Fruit fly (Drosophila melanogaster) ovary, adult (tissue): ENCODE results near the gene vsg.

ENCODE experiments used
- CG17801 ChIP-seq: fragments of 200-800 bp; optimal IDR thresholded peaks from 2 replicates; lab custom pipeline; 2019; ENCODE audit warnings: missing biosample characterization, mild to moderate bottlenecking, missing genetic modification characterization, moderate library complexity; ENCODE audit not compliant: partially characterized antibody

vsg gene

DNA sequence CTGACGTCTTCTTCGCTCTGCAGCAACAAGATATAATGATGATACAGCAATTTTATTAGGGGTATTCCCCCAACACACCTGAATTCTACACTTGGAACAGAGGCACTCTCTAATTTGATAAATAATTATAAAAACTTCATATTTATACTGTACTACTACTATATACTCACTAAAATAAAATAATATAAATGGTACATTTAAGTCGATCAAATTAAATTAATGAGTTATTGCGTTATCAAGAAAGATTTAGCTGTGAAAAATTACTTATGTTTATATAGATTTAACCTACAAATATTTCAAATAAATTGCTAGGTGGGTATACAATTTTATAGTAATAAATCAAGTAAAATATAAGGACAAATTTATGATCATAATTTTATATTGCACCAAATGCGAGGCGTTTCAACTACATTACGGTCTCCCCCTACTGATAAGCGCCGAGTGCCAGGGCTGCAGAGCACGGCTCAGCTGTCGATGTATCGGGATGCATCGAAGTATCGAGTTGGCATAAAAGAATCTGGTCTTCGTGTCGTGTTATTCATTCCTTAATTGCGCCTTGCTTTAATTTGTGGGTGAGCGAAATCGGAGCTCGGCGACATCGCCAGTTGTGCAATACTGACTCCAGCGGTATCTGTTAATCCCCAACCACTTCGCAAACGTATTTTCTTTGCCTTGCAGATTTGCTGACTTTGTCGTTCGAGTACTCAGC is at the start of gene vsg:
vsg (plus strand) TSS at position 497 of the 709 bp plus-strand sequence.
- peak; percentile 66 for TF ChIP-seq CG17801

DNA sequence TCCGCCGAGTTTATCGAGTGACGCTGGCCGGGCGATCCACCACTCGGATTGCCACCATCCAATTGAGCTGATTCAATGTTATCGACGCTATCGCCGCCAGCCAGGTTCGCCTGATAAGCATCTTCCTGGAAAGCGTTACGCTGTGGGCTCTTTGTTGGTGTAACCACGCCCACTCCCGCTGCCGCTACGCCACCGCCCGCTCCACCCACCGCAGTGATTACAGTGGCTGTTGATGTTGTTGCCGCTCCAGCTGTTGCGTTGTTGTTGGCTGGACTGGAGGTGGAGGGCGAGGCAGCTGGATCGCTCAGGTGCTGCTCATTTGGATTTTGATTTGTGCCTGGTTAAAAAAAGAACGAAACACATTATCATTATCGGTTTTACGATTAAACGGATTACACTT is 42.8 kb upstream of the vsg start:
- no peak for TF ChIP-seq CG17801

DNA sequence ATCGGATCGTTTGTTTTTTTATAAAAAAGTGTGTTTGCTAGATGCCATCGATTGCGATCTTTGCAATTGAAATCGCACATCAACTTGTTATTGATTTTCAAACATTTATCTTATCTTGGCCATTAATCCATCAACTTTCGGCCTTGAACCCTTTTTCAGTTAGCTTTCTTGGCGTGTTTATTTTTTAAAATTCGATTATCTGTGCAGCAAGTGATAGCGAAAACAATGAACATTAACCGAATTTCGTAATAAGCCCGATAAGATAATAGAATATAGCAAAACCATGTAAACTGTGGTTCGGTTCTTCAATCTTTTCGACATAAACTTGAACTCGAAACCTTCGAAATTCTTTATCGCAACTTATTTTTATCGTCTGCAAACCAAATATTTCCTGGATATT is 39.8 kb upstream of the vsg start:
- TF ChIP-seq CG17801, result no peak

DNA sequence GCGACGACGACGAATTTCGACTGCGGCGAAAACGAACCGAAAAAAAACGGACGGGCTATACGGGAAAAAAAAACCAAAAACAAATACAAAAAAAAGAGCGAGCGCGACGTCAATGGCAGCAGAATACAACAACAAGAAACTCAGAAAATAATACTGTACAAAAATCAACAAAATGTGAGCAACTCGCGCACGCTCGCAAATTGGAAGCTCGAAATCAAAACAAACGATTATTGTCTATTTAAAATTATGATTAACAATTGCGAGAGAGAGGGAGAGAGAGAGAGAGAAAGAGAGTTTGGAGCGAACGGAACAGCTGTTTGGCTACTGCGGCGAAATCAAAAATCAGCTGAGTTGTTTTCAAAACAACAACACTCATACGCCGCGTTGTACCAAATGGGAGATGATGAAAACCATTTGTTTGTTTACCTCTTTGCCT is 38.6 kb upstream of the vsg start:
- TF ChIP-seq CG17801, result peak; percentile 81

DNA sequence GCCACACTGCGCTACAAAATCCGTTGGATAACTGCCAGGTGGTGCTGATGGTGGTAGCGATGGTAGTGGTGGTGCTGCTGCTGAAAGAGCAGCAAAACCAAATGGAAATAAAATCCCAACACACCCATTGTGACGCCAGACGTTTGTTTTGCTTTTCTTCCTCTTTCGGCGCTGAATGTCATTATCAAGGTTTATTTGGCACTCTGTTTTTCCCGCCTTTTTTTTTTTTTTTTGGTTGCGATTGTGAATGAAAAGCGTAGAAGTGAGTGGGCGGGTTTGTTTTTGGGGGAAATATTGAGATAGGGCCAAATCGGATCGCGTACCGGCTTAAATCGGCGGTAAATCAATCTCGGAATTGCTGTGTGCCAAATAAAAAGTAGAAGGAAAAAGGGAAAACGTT is 36.9 kb upstream of the vsg start:
- TF ChIP-seq CG17801, result no peak

DNA sequence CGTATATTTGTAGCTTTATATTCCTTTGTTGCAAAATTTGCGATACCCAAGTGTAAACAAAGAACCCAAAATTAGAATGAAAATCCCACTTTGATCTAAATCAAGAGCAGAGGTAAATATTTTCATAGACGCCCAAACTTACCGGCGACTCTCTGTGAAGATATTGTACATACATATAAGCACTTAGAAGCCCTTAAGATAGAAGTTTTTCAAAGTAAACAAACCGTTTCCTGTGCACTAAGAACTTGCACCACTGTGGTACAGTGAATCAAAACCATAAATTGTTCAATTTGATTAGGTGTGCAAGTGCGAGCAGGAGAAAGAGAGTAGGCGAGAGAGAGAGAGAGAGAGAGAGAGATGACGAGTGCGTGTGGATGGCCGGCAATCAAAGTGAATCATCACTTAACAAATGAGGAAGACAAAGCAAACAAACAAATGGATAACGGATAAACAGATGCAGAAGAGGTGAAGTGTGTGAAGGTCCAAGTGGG is 36.1 kb upstream of the vsg start:
- TF ChIP-seq CG17801, result no peak

DNA sequence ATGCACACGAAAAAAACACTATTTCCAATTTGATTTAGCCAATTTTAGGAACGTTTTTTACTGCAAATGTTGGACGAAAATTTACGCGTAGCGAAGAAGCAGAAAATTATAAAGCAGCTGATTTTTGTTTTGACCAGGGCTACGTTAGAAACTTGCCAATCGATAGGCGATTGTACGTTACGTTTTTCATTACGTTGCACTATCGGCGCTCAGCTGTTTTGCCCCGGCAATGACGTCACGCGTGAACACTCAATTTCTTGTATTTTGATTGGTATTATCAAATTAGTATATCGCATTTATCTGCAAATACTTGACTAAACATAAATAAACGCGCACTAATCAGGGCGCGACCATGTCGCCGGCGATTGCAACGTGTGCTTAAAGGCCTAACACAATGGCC is 35.1 kb upstream of the vsg start, which contains the start of the genes fry and CG16717:
fry (minus strand) TSS at position 110 of the 400 bp plus-strand sequence.
CG16717 (plus strand) TSS at position 208 of the 400 bp plus-strand sequence.
- TF ChIP-seq CG17801, result peak; percentile 57

DNA sequence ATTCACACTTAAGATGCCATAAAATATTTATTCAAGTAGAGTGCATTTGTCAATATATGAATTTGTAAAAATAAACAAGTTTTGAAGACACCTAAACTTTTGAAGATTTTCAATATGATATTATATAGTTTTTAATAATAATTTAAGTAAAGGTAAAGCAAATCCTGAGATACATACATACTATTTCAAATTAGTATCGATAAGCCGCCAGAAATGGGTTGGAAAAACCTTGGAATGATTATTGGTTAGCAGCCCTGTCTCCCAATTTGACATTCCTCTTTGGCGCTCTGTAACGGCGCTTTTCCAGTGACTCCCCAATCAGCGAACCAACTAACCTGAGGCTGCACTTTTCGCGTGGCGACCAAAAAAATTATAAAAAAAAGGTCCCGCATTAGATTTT is 33.2 kb upstream of the vsg start, which contains the start of gene alphaTub67C:
alphaTub67C (plus strand) TSS at position 301 of the 400 bp plus-strand sequence.
- TF ChIP-seq CG17801, result no peak

DNA sequence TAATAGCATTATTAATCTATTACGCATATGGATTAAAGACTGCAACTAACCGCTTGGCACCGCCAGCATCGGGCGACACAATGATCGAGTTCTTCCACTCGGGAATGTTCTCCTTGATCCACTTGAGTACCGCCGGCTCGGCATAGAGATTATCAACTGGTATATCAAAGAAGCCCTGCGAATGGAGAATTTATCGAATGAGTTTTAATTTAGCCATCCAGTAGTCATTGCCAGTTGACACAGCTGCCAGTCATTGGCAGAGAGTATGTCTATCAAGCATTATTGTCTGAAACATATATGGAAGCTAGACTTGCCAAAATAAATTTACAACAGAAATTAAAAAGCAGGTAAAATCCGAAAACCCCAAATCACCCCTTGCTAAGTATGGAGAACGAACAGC is 29.3 kb upstream of the vsg start, which contains the start of gene CG16719:
CG16719 (plus strand) TSS at position 301 of the 400 bp plus-strand sequence.
- TF ChIP-seq CG17801, result no peak

DNA sequence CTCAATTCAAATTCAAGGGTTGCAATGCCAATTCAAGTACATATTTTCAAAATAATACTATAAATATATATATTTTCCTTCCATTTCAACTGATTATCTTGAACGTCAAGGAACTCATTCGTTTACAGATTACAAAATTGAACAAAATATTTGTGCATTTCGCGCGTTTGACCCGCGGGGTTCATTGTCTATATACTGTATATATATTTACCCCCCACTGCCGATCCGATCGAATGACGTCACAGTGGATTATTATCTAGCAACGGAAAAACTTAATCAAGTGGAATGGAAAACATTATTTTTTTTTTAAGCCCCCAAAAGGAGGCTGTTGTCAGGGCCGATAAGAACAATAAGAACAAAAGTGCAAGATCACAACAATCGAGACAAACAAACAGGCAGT is 26.6 kb upstream of the vsg start:
- TF ChIP-seq CG17801, result no peak

DNA sequence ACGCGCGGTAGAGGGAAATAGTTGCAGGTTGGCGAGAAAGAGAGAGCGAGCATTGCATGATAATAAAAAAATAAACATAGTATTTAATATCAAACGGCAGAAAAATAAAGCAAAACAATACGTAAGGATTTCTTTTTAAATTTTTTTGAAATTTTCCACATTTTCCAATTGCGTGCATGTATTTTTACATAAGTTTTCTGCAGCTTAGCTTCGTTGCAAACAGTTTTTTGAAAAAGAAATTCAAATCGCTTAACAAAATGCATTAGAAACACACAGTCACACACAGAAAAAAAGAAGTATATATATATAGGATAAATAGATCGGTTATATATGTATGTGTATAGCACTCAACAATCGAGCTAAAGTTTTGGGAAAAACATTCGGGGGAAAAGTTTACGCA is 25.4 kb upstream of the vsg start:
- TF ChIP-seq CG17801, result no peak

DNA sequence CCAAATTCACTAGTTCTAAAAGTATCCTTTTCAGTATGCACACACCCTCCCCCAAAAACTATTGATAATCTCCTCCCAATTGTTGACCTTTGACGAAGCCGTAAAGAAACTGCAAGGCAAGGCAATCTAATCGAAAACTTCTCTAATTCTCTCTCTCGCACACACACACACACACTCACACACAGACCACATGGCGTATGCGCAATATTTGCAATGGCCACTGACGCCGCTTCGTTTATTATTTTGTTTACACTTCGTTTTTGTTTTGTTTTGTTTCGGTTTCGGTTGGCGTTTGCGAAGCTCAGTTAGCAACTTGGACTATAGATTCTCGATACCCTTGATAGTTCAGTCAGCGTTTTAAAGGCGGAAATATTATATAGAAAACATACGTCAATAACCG is 24.3 kb upstream of the vsg start:
- no peak for TF ChIP-seq CG17801

DNA sequence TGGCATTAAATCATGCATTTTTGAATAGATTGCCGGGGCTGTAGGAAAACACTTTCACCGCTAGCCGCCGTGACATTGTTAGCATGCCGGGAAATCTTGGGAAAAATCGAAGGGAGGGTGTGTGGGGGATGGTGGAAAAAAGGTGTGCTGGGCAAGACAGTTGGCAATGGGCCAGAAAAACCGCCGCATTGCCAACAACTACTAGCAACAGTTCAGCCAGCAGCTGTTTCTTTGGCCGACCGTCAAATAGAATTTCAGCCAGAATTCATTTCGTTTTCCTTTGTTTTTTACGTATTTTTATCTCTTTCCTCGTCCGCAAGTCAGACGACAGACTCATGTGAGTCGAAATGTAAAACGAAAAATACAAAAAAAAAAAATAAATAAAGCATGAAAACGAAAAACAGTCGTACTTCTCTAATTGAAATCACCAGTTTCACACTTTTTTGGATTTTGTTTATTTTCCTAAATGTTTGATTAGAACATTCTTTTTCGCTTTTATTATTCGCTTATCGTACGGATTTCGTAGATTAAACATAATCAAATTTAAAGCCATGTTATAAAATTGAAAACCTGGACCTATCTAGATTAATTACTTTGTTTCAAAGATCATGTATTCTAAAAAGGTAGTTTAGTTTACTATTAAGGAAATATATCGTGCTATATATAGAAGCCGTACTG is 23.2 kb upstream of the vsg start:
- no peak for TF ChIP-seq CG17801

DNA sequence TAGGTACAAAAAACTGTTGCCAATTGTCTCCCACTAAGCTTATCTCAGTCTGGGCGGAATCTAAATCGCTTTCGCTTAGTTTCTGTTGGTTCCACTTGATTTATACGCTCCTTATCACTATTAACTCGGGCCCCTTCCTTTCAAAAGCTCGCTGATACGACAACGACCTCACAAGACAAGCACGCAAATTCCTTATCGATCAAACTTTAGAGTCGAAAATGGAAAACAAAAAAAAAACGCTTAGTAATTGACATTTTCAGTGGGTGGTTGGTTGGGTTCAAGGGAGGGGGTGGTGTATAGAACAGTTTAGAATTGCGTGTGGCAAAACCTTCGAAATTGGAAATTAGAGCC is 22.7 kb upstream of the vsg start:
- TF ChIP-seq CG17801, result no peak

DNA sequence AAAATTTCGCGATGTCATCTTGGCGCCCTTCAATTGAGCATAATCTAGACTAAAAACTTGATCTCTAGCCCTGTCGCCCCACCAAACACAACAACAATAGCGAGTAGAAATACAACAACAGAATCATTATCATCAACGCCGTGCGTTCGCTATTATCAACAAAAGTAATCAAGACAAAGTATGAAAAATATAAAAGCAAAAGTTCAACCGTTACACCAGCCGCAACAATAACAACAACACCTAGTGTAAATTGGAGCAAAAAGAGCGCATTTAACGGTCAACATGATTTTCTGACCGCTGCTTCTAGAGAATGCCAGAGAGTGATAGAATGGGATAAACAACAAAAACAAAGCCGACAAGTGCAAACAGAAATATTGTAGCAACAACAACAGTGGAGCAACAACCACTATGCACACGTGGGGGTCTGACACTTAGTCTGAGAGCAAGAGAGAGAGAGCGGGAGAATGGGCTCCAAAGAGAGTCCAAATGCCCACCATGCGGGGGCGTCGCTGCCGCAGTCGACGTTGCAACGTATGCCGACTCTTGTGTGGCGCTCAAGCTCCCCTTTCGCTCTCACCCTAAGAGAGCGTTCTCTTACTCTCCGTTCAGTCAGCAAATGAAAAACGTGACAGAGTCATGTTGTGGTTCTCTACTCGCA is 21.8 kb upstream of the vsg start:
- TF ChIP-seq CG17801, result peak; percentile 43

DNA sequence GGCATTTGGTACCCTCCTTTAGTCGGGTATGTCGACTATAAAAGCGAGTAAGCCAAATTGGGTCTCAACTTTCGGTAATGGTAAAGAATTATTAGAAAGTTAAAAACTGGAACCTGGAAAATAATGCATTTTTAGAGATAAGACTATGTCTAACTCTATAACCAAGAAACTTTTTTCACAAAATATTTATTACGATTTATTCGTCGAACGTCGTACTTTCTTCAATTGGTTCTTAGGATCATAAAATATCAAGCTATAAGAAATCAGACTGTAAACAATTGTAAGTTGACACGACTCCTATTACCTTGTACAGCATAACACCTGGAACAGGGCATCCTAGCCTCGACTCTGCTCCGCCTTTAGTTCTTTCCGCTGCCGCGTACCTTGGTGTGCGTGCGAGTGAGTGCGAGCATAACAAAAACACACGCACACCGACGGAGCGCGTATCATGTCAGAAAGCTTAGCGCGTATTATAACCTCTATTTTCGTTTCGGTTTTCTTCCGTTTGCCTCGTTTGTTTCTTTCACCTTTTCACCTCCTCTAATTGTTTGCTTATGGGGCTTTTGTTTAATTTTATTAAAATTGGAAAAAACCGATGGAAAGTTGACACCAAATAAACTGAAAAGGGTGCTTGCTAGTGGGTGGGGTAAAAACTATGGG is 21.1 kb upstream of the vsg start:
- peak; percentile 41 for TF ChIP-seq CG17801
